Fruit fly (Drosophila melanogaster) Kc167 (cell line): ENCODE measurements around the gene chas.

Source experiments
- Myc ChIP-seq: fragments of >200 bp; optimal IDR thresholded peaks from 2 replicates; lab custom pipeline; 2017; ENCODE audit warnings: missing external identifiers
- Sin3A ChIP-seq: fragments of >200 bp; optimal IDR thresholded peaks from 2 replicates; lab custom pipeline; 2018; ENCODE audit warnings: missing external identifiers
- h ChIP-seq: fragments of >200 bp; optimal IDR thresholded peaks from 3 replicates; lab custom pipeline; 2018; ENCODE audit warnings: missing external identifiers
- insv ChIP-seq: fragments of >200 bp; optimal IDR thresholded peaks from 3 replicates; lab custom pipeline; 2018; ENCODE audit warnings: missing external identifiers
- psq ChIP-seq: fragments of >200 bp; optimal IDR thresholded peaks from 2 replicates; lab custom pipeline; 2017; ENCODE audit warnings: missing external identifiers
- ttk ChIP-seq: sonication (Bioruptor generic); optimal IDR thresholded peaks from 2 replicates; lab custom pipeline; 2017; ENCODE audit warnings: missing external identifiers

DNA sequence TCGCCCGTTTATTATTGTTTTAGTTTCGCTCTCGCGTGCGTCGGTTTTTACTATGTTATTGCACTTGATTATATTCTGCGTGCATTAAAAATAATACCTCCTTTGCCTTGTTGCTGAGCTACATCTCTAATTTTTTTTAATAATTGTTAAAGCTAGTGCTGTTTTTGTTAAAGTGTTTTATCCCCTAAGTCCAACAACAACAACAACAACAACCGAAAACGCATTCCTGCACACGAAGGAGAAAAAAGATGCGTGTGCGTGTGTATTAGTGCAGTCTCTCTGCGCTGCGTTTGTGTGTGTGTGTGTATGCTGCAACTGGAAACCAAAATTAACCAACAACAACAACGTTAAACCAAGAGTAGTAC is 39.9 kb upstream of the chas start:
- TF ChIP-seq Sin3A (lab: Kevin White, UChicago), result no peak
- TF ChIP-seq psq (lab: Kevin White, UChicago), result no peak
- no peak for TF ChIP-seq ttk (lab: Kevin White, UChicago)
- no peak for TF ChIP-seq insv
- TF ChIP-seq h (lab: Kevin White, UChicago), result no peak
- TF ChIP-seq Myc (lab: Kevin White, UChicago), result no peak
